Worm (Caenorhabditis elegans) whole organism, L4/young adult: ENCODE data around the gene Y51A2D.13.

Source experiments
- dao-5 ChIP-seq: sonication (generic microtip); optimal IDR thresholded peaks from 2 replicates; lab custom pipeline; 2016; ENCODE audit warnings: missing genotype, missing genetic modification characterization, moderate library complexity, missing compliant biosample characterization
- him-1 ChIP-seq: sonication (generic microtip); optimal IDR thresholded peaks from 2 replicates; lab custom pipeline; 2016; ENCODE audit warnings: missing genotype, missing genetic modification reagents, missing genetic modification characterization, missing compliant biosample characterization

- TF ChIP-seq him-1 (no peak), dao-5 (tag; lab: Kevin White, UChicago) (no peak)
Observed at ce11 chrV:18622462-18622861, 42.9 kb upstream of the Y51A2D.13 start, which contains the start of gene Y69H2.1.
